Worm (Caenorhabditis elegans) whole organism, late embryonic: ENCODE measurements around the gene M117.1.

Source experiments
- C38D4.7 ChIP-seq: fragments of 200-800 bp; sonication (Bioruptor generic); optimal IDR thresholded peaks from 2 replicates; lab custom pipeline; 2018; ENCODE audit warnings: mild to moderate bottlenecking, missing genetic modification characterization, moderate library complexity, missing compliant biosample characterization
- F13H6.1 ChIP-seq: sonication (generic microtip); optimal IDR thresholded peaks from 2 replicates; lab custom pipeline; 2016; ENCODE audit warnings: missing genetic modification characterization, missing compliant biosample characterization
- K02D7.2 ChIP-seq: sonication (generic microtip); optimal IDR thresholded peaks from 2 replicates; lab custom pipeline; 2017; ENCODE audit warnings: mild to moderate bottlenecking, missing genetic modification characterization, missing compliant biosample characterization
- Y22D7AL.16 ChIP-seq: sonication (generic microtip); optimal IDR thresholded peaks from 2 replicates; lab custom pipeline; 2016; ENCODE audit warnings: missing genetic modification characterization, missing compliant biosample characterization
- ahr-1 ChIP-seq: sonication (generic microtip); optimal IDR thresholded peaks from 2 replicates; lab custom pipeline; 2016; ENCODE audit warnings: missing genetic modification characterization, missing compliant biosample characterization
- ceh-14 ChIP-seq: sonication (generic microtip); optimal IDR thresholded peaks from 2 replicates; lab custom pipeline; 2016; ENCODE audit warnings: missing genotype, missing genetic modification characterization, missing compliant biosample characterization
- ceh-18 ChIP-seq: sonication (generic microtip); optimal IDR thresholded peaks from 2 replicates; lab custom pipeline; 2016; ENCODE audit warnings: missing genetic modification characterization, missing compliant biosample characterization
- ceh-19 ChIP-seq: fragments of 200-800 bp; sonication (Bioruptor generic); optimal IDR thresholded peaks from 2 replicates; lab custom pipeline; 2018; ENCODE audit warnings: mild to moderate bottlenecking, missing genetic modification characterization, missing compliant biosample characterization
- ceh-2 ChIP-seq: sonication (generic microtip); optimal IDR thresholded peaks from 2 replicates; lab custom pipeline; 2016; ENCODE audit warnings: missing genotype, missing genetic modification characterization, missing compliant biosample characterization
- ceh-24 ChIP-seq: sonication (generic microtip); optimal IDR thresholded peaks from 2 replicates; lab custom pipeline; 2016; ENCODE audit warnings: mild to moderate bottlenecking, missing genetic modification characterization, missing compliant biosample characterization
- ceh-31 ChIP-seq: sonication (generic microtip); optimal IDR thresholded peaks from 2 replicates; lab custom pipeline; 2016; ENCODE audit warnings: missing genetic modification characterization, missing compliant biosample characterization
- ceh-48 ChIP-seq: sonication (generic microtip); optimal IDR thresholded peaks from 2 replicates; lab custom pipeline; 2016; ENCODE audit warnings: missing genetic modification characterization, inconsistent platforms, missing compliant biosample characterization
- ceh-9 ChIP-seq: sonication (generic microtip); optimal IDR thresholded peaks from 2 replicates; lab custom pipeline; 2016; ENCODE audit warnings: mild to moderate bottlenecking, missing genetic modification characterization, inconsistent platforms, missing compliant biosample characterization
- dmd-4 ChIP-seq: sonication (generic microtip); optimal IDR thresholded peaks from 2 replicates; lab custom pipeline; 2016; ENCODE audit warnings: borderline replicate concordance, missing genetic modification characterization, missing compliant biosample characterization
- elt-2 ChIP-seq: sonication (generic microtip); optimal IDR thresholded peaks from 2 replicates; lab custom pipeline; 2016; ENCODE audit warnings: missing genetic modification reagents, missing genetic modification characterization, missing compliant biosample characterization
- ets-4 ChIP-seq: sonication (generic microtip); optimal IDR thresholded peaks from 2 replicates; lab custom pipeline; 2016; ENCODE audit warnings: missing genetic modification characterization, missing compliant biosample characterization
- eyg-1 ChIP-seq: sonication (generic microtip); optimal IDR thresholded peaks from 2 replicates; lab custom pipeline; 2016; ENCODE audit warnings: missing genotype, missing genetic modification characterization, missing compliant biosample characterization
- fax-1 ChIP-seq: sonication (generic microtip); optimal IDR thresholded peaks from 2 replicates; lab custom pipeline; 2016; ENCODE audit warnings: missing genotype, missing genetic modification characterization, missing compliant biosample characterization
- gmeb-2 ChIP-seq: sonication (generic microtip); optimal IDR thresholded peaks from 2 replicates; lab custom pipeline; 2016; ENCODE audit warnings: missing genetic modification characterization, inconsistent platforms, missing compliant biosample characterization
- hlh-15 ChIP-seq: sonication (generic microtip); optimal IDR thresholded peaks from 2 replicates; lab custom pipeline; 2016; ENCODE audit warnings: missing genetic modification characterization, missing compliant biosample characterization
- hlh-30 ChIP-seq: sonication (generic microtip); optimal IDR thresholded peaks from 2 replicates; lab custom pipeline; 2017; ENCODE audit warnings: antibody characterized with exemption, missing genetic modification characterization, missing compliant biosample characterization; ENCODE audit not compliant: insufficient read depth
- lin-11 ChIP-seq: fragments of 200-800 bp; sonication (Bioruptor generic); optimal IDR thresholded peaks from 2 replicates; lab custom pipeline; 2018; ENCODE audit warnings: mild to moderate bottlenecking, missing genetic modification characterization, missing compliant biosample characterization
- madf-2 ChIP-seq: sonication (generic microtip); optimal IDR thresholded peaks from 2 replicates; lab custom pipeline; 2017; ENCODE audit warnings: missing genetic modification characterization, missing compliant biosample characterization
- mec-3 ChIP-seq: sonication (generic microtip); optimal IDR thresholded peaks from 2 replicates; lab custom pipeline; 2016; ENCODE audit warnings: borderline replicate concordance, missing genetic modification characterization, missing compliant biosample characterization
- nhr-11 ChIP-seq: fragments of 150-350 bp; optimal IDR thresholded peaks from 2 replicates; lab custom pipeline; 2014; ENCODE audit warnings: missing biosample characterization, missing genetic modification characterization
- nhr-232 ChIP-seq: sonication (generic microtip); optimal IDR thresholded peaks from 2 replicates; lab custom pipeline; 2016; ENCODE audit warnings: missing genetic modification characterization, missing compliant biosample characterization
- npax-4 ChIP-seq: sonication (generic microtip); optimal IDR thresholded peaks from 2 replicates; lab custom pipeline; 2016; ENCODE audit warnings: missing genetic modification characterization, missing compliant biosample characterization
- pag-3 ChIP-seq: sonication (generic microtip); optimal IDR thresholded peaks from 2 replicates; lab custom pipeline; 2016; ENCODE audit warnings: missing compliant biosample characterization, missing genetic modification characterization, borderline replicate concordance
- pax-1 ChIP-seq: fragments of 150-350 bp; optimal IDR thresholded peaks from 2 replicates; lab custom pipeline; 2014; ENCODE audit warnings: missing biosample characterization, missing genetic modification characterization
- pha-4 ChIP-seq: fragments of 150-350 bp; optimal IDR thresholded peaks from 2 replicates; lab custom pipeline; 2018; ENCODE audit warnings: missing biosample characterization, missing genetic modification reagents, missing genetic modification characterization
- pqm-1 ChIP-seq: sonication (generic microtip); optimal IDR thresholded peaks from 2 replicates; lab custom pipeline; 2016; ENCODE audit warnings: missing genetic modification characterization, missing compliant biosample characterization
- pros-1 ChIP-seq: fragments of 150-350 bp; optimal IDR thresholded peaks from 2 replicates; lab custom pipeline; 2014; ENCODE audit warnings: missing biosample characterization, missing genetic modification reagents, missing genetic modification characterization
- ref-2 ChIP-seq: sonication (generic microtip); optimal IDR thresholded peaks from 2 replicates; lab custom pipeline; 2016; ENCODE audit warnings: missing genetic modification characterization, missing compliant biosample characterization
- rnt-1 ChIP-seq: sonication (generic microtip); optimal IDR thresholded peaks from 2 replicates; lab custom pipeline; 2016; ENCODE audit warnings: missing genetic modification characterization, missing compliant biosample characterization
- sdc-2 ChIP-seq: sonication (generic microtip); optimal IDR thresholded peaks from 2 replicates; lab custom pipeline; 2016; ENCODE audit warnings: missing genotype, missing genetic modification characterization, missing compliant biosample characterization
- sox-4 ChIP-seq: sonication (generic microtip); optimal IDR thresholded peaks from 2 replicates; lab custom pipeline; 2017; ENCODE audit warnings: mild to moderate bottlenecking, missing genetic modification characterization, inconsistent platforms, missing compliant biosample characterization
- syd-9 ChIP-seq: sonication (generic microtip); optimal IDR thresholded peaks from 2 replicates; lab custom pipeline; 2016; ENCODE audit warnings: mild to moderate bottlenecking, missing genetic modification characterization, moderate library complexity, missing compliant biosample characterization
- tbx-2 ChIP-seq: sonication (generic microtip); optimal IDR thresholded peaks from 2 replicates; lab custom pipeline; 2016; ENCODE audit warnings: missing genetic modification characterization, missing compliant biosample characterization
- tbx-7 ChIP-seq: sonication (generic microtip); optimal IDR thresholded peaks from 2 replicates; lab custom pipeline; 2016; ENCODE audit warnings: missing genotype, missing genetic modification characterization, missing compliant biosample characterization
- unc-3 ChIP-seq, 2 experiments: fragments of 200-800 bp in 1 of 2; sonication (Bioruptor generic) in 1 of 2; sonication (generic microtip) in 1 of 2; conservative IDR thresholded peaks in 1 of 2; optimal IDR thresholded peaks in 1 of 2; 2 replicates each; pipeline versions ENCODE4 v1.3.6 to Lab custom; 2016 to 2022; ENCODE audit warnings: missing compliant biosample characterization in 2 of 2, missing genetic modification characterization in 2 of 2, missing genetic modification reagents in 1 of 2
- unc-42 ChIP-seq: sonication (generic microtip); optimal IDR thresholded peaks from 2 replicates; lab custom pipeline; 2016; ENCODE audit warnings: missing genotype, missing genetic modification characterization, missing compliant biosample characterization
- unc-55 ChIP-seq: sonication (generic microtip); optimal IDR thresholded peaks from 2 replicates; lab custom pipeline; 2017; ENCODE audit warnings: missing biosample characterization, missing genetic modification reagents, missing genetic modification characterization
- unc-86 ChIP-seq: sonication (generic microtip); optimal IDR thresholded peaks from 2 replicates; lab custom pipeline; 2016; ENCODE audit warnings: missing genetic modification characterization, missing compliant biosample characterization
- zip-5 ChIP-seq: sonication (generic microtip); optimal IDR thresholded peaks from 2 replicates; lab custom pipeline; 2016; ENCODE audit warnings: missing genetic modification characterization, missing compliant biosample characterization
- ztf-16 ChIP-seq: sonication (generic microtip); optimal IDR thresholded peaks from 2 replicates; lab custom pipeline; 2017; ENCODE audit warnings: missing genetic modification characterization, missing compliant biosample characterization

Gene M117.1

ce11 chrIV:11855424-11855823, 41.4 kb downstream of the M117.1 start:
- no peak for TF ChIP-seq npax-4 (tag; lab: Kevin White, UChicago)
- no peak for TF ChIP-seq ets-4 (tag; lab: Kevin White, UChicago)
- TF ChIP-seq ceh-18: no peak
- TF ChIP-seq ceh-2: no peak
- TF ChIP-seq zip-5 (tag; lab: Kevin White, UChicago): no peak
- no peak for TF ChIP-seq sox-4 (tag; lab: Kevin White, UChicago)
- TF ChIP-seq ceh-19 (GFP tag; lab: Kevin White, UChicago): no peak
- TF ChIP-seq pha-4 (tag; lab: Kevin White, UChicago): no peak
- TF ChIP-seq F13H6.1: no peak
- TF ChIP-seq nhr-232: no peak
- no peak for TF ChIP-seq ceh-9
- no peak for TF ChIP-seq hlh-30 (tag; lab: Kevin White, UChicago)
- no peak for TF ChIP-seq pros-1 (tag; lab: Kevin White, UChicago)
- TF ChIP-seq C38D4.7 (GFP tag; lab: Kevin White, UChicago): no peak
- no peak for TF ChIP-seq ceh-31 (tag; lab: Kevin White, UChicago)
- no peak for TF ChIP-seq rnt-1
- no peak for TF ChIP-seq tbx-7 (tag; lab: Kevin White, UChicago)

- TF ChIP-seq mec-3 (no peak), zip-5 (tag; lab: Kevin White, UChicago) (no peak), ceh-19 (GFP tag; lab: Kevin White, UChicago) (no peak), pqm-1 (tag; lab: Kevin White, UChicago) (no peak), F13H6.1 (no peak)
Observed at ce11 chrIV:11855900-11856660, 42.0 kb downstream of the M117.1 start, which contains the start of gene ech-2. TSS of gene ech-2 (minus strand) at chrIV:11856351.

DNA sequence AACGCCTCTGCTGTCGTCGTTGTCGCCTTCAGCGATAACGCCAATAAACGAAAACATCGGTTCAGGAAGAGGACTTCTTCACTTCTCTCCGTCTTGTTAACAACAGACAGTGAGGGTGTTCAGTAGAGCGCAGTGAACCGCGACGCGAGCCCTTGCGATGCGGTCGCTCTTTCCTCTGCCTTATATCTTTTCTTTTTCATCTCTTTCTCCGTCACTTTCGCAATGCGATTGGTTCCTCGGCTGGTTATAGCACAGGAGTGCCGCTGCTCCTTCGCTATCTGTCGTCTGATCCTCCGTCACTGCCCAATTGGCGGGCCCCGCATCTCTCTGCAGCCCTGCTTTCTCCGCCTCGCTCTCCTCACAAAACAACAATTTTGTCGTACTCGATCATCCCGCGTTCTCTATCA, 43.1 kb downstream of the M117.1 start:
- peak; percentile 8 for TF ChIP-seq elt-2 (tag; lab: Kevin White, UChicago)
- TF ChIP-seq ceh-19 (GFP tag; lab: Kevin White, UChicago): peak; percentile 3
- no peak for TF ChIP-seq sdc-2
- peak; percentile 93 for TF ChIP-seq unc-55 (GFP tag; lab: Kevin White, UChicago)
- TF ChIP-seq eyg-1: peak; percentile 59
- TF ChIP-seq pag-3 (tag; lab: Kevin White, UChicago): peak; percentile 57
- TF ChIP-seq rnt-1: peak; percentile 84
- peak; percentile 67 for TF ChIP-seq ceh-31 (tag; lab: Kevin White, UChicago)
- TF ChIP-seq unc-86 (tag; lab: Kevin White, UChicago): no peak
- TF ChIP-seq pax-1 (tag; lab: Kevin White, UChicago): no peak
- TF ChIP-seq tbx-7 (tag; lab: Kevin White, UChicago): no peak
- TF ChIP-seq hlh-15 (tag; lab: Kevin White, UChicago): no peak
- no peak for TF ChIP-seq lin-11 (tag; lab: Kevin White, UChicago)
- TF ChIP-seq ceh-48 (tag; lab: Kevin White, UChicago): peak; percentile 3
- peak; percentile 10 for TF ChIP-seq ets-4 (tag; lab: Kevin White, UChicago)
- no peak for TF ChIP-seq ztf-16 (tag; lab: Kevin White, UChicago)
- TF ChIP-seq mec-3: no peak
- TF ChIP-seq unc-42 (tag; lab: Kevin White, UChicago): peak; percentile 76
- TF ChIP-seq tbx-2 (tag; lab: Kevin White, UChicago): peak; percentile 89
- TF ChIP-seq ref-2 (tag; lab: Kevin White, UChicago): peak; percentile 58
- no peak for TF ChIP-seq ahr-1 (tag; lab: Kevin White, UChicago)
- TF ChIP-seq gmeb-2 (tag; lab: Kevin White, UChicago): no peak
- no peak for TF ChIP-seq pros-1 (tag; lab: Kevin White, UChicago)
- TF ChIP-seq pha-4 (tag; lab: Kevin White, UChicago): no peak
- no peak for TF ChIP-seq npax-4 (tag; lab: Kevin White, UChicago)
- TF ChIP-seq ceh-24 (tag; lab: Kevin White, UChicago): no peak
- no peak for TF ChIP-seq madf-2 (tag; lab: Kevin White, UChicago)
- TF ChIP-seq dmd-4 (tag; lab: Kevin White, UChicago): peak; percentile 47
- peak; percentile 92 for TF ChIP-seq ceh-18
- no peak for TF ChIP-seq nhr-11 (tag; lab: Kevin White, UChicago)
- TF ChIP-seq ceh-14 (tag; lab: Kevin White, UChicago): peak; percentile 36
- TF ChIP-seq sox-4 (tag; lab: Kevin White, UChicago): peak; percentile 5
- TF ChIP-seq fax-1 (tag; lab: Kevin White, UChicago): peak; percentile 42
- no peak for TF ChIP-seq zip-5 (tag; lab: Kevin White, UChicago)
- no peak for TF ChIP-seq Y22D7AL.16
- TF ChIP-seq syd-9 (tag; lab: Kevin White, UChicago): peak; percentile 15
- TF ChIP-seq unc-3 (GFP tag; conservative IDR thresholded peaks at IDR 0.05; lab: Robert Waterston, UW): no peak
- no peak for TF ChIP-seq unc-3 (tag; optimal IDR thresholded peaks at IDR 0.05; lab: Kevin White, UChicago)
- no peak for TF ChIP-seq C38D4.7 (GFP tag; lab: Kevin White, UChicago)
- TF ChIP-seq K02D7.2 (tag; lab: Kevin White, UChicago): no peak
